Worm (Caenorhabditis elegans) whole organism, L4/young adult: ENCODE measurements around the gene fbxa-44.
"Not testable (repeated sequence)": the region's sequence is repeated elsewhere in the genome, so short reads cannot be mapped to it uniquely, and the experiment has no call there.

Experiments used
- W03F9.2 ChIP-seq: fragments of 150-350 bp; optimal IDR thresholded peaks from 2 replicates; lab custom pipeline; 2014; ENCODE audit warnings: missing biosample characterization, missing genetic modification characterization
- dao-5 ChIP-seq: sonication (generic microtip); optimal IDR thresholded peaks from 2 replicates; lab custom pipeline; 2016; ENCODE audit warnings: missing genotype, missing genetic modification characterization, moderate library complexity, missing compliant biosample characterization
- him-1 ChIP-seq: sonication (generic microtip); optimal IDR thresholded peaks from 2 replicates; lab custom pipeline; 2016; ENCODE audit warnings: missing genotype, missing genetic modification reagents, missing genetic modification characterization, missing compliant biosample characterization

Gene fbxa-44

DNA sequence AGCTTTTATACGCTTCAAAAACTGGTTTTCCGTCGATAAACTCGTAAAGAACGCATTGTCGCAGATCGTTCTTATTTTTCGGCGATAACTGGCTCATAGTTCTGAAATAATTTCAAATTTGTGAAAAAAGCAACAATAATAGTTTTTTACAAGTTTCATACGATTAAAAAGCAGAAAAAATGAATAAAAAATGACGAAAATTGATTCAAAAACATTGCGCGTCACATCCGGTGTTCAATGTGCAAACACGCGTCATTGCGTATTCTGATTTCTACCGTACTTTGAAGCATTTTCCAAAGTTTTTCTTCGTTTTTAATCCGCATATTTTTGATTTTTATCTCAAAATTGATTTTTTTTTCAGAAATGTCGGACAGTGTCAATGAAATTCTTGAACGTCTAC is 29.3 kb downstream of the fbxa-44 start, which contains the start of the genes fbxa-206 and Y102A5C.2:
fbxa-206 (minus strand) TSS at position 101 of the 400 bp plus-strand sequence.
Y102A5C.2 (plus strand) TSS at position 354 of the 400 bp plus-strand sequence.
- TF ChIP-seq him-1 (tag; lab: Kevin White, UChicago), result no peak
- no peak for TF ChIP-seq dao-5 (tag; lab: Kevin White, UChicago)
- TF ChIP-seq W03F9.2 (tag; lab: Kevin White, UChicago), result no peak

DNA sequence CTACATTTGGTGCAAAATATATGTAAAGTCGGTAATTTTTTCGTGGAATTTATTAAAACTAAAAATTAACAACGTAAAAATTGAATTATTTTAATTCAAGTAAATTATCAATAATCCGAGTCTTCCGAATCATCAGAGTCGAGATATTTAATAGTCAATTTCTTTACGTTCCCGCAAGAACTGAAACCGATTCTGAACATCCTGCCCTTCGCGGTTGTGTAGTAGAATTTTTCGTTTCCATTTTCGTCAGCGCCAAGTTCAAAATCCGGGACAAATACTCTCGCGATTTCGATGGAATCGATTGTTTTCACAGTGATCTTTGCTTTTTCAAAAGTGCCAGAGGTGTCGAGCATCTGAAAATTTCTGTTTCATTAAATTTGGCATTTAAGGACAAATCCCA is 30.6 kb downstream of the fbxa-44 start:
- no peak for TF ChIP-seq him-1 (tag; lab: Kevin White, UChicago)
- no peak for TF ChIP-seq W03F9.2 (tag; lab: Kevin White, UChicago)
- TF ChIP-seq dao-5 (tag; lab: Kevin White, UChicago), result no peak

DNA sequence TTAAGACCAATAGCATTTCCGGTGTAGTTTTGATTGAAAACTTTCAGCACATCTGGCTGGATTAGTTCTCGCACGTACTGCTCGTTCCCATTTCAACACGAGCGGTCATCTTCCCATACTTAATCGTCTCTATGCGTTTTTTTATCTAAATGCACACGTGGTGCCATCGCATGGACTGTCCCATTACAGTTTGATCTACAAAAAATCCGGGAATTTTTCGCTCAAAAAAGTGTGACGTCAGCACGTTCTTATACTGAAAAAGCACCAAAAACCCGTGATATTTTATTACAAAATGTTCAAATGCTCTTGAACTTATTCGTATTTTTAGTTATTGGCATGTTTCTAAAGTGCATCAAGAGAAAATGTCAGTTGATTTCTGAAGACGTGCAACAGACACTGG is 32.9 kb downstream of the fbxa-44 start, which contains the start of gene Y102A5C.4:
Y102A5C.4 (plus strand) TSS at position 301 of the 400 bp plus-strand sequence.
- TF ChIP-seq him-1 (tag; lab: Kevin White, UChicago), result no peak
- TF ChIP-seq dao-5 (tag; lab: Kevin White, UChicago), result no peak
- no peak for TF ChIP-seq W03F9.2 (tag; lab: Kevin White, UChicago)

DNA sequence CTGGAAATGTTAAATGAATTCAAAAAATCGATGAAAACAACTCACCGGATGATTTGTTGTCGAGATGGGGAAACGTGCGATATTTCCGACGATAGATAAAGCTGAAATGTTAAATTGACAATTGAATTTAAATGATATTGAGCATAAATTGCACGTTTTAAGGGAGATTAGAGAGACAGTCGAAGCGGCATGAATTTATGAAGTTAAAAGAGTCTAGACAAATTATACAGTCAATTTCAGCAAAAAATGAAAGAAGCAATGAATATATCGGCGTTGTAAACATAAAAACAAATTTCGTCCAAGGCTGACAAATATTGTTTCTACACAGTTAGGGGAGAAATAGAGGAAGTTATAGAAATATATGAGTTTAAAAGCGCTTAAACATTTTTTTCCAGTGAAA is 38.3 kb downstream of the fbxa-44 start, which contains the start of gene Y102A5C.36:
Y102A5C.36 (minus strand) TSS at position 101 of the 400 bp plus-strand sequence.
- TF ChIP-seq W03F9.2 (tag; lab: Kevin White, UChicago), result no peak
- no peak for TF ChIP-seq him-1 (tag; lab: Kevin White, UChicago)
- no peak for TF ChIP-seq dao-5 (tag; lab: Kevin White, UChicago)

DNA sequence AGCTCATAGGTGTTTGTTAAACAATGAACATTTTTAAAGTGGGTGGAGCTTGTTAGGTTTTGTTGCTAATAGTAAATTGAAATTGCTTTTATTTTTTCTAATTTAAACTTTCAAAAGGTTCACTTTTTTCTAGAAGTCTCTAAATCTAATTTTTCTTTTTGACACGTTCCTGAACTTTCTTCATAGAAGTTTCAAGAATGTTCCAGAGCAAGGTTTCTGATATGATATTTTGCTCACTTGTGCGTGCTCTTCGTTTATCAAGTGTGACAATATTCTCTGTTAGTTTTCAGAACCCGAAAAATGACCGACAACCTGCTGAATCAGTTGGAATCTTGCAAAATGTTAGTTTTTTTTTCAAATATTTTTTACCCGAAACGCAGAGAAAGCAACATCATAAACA is 49.7 kb downstream of the fbxa-44 start, which contains the start of gene fbxa-148:
fbxa-148 (plus strand) TSS at position 301 of the 400 bp plus-strand sequence.
- not testable (repeated sequence) for TF ChIP-seq him-1, dao-5, W03F9.2 (tag; lab: Kevin White, UChicago)
